Worm (Caenorhabditis elegans): ENCODE data around the gene shc-3.

DNA sequence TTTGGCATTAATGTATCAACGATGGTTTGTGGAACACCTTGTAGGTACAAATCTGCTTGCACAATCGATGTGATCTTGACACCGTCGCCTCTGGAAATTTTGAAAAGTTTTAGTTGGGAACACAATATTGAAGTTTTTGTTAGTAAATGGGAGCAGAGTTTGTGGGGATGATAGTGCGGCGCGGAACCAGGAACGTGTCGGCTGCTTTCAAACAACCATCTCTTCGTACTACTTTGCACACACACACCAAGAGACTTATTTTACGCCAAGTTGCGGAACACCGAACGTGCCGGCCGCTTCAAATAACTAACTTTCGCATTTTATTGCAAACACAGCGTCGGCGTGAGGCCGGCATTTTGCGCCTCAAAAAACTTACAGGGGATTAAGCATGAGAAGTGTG, 8.3 kb upstream of the shc-3 start:
- TF ChIP-seq ama-1 (optimal IDR thresholded peaks at IDR 0.05) (no peak), tbx-11 (GFP tag; IDR thresholded peaks at IDR 0.05) (no peak), pes-1 (GFP tag; IDR thresholded peaks at IDR 0.05) (no peak), hnd-1 (tag; optimal IDR thresholded peaks at IDR 0.05) (no peak), hmbx-1 (tag; optimal IDR thresholded peaks at IDR 0.05) (no peak), ceh-36 (tag; optimal IDR thresholded peaks at IDR 0.05) (no peak), hmg-4 (GFP tag; optimal IDR thresholded peaks at IDR 0.05) (no peak), sea-1 (GFP tag; conservative IDR thresholded peaks at IDR 0.05) (no peak), aly-1 (tag; optimal IDR thresholded peaks at IDR 0.05) (no peak), ceh-13 (GFP tag; optimal IDR thresholded peaks at IDR 0.05) (no peak)
